Worm (Caenorhabditis elegans) whole organism, L3 larva: Measurements from ENCODE around the gene clec-66.

Experiments
- R02D3.7 ChIP-seq: fragments of 150-350 bp; optimal IDR thresholded peaks from 2 replicates; lab custom pipeline; 2014; ENCODE audit warnings: missing biosample characterization, missing genetic modification characterization
- ZK546.5 ChIP-seq: sonication (generic microtip); optimal IDR thresholded peaks from 2 replicates; lab custom pipeline; 2017; ENCODE audit warnings: missing biosample characterization, missing genetic modification characterization
- ceh-16 ChIP-seq: sonication (generic microtip); optimal IDR thresholded peaks from 2 replicates; lab custom pipeline; 2017; ENCODE audit warnings: missing biosample characterization, missing genetic modification characterization
- ceh-28 ChIP-seq: fragments of 150-350 bp; optimal IDR thresholded peaks from 2 replicates; lab custom pipeline; 2014; ENCODE audit warnings: missing biosample characterization, missing genetic modification reagents, missing genetic modification characterization
- ceh-82 ChIP-seq: fragments of 150-350 bp; optimal IDR thresholded peaks from 2 replicates; lab custom pipeline; 2014; ENCODE audit warnings: missing biosample characterization, missing genetic modification characterization
- ceh-9 ChIP-seq: sonication (generic microtip); optimal IDR thresholded peaks from 2 replicates; lab custom pipeline; 2018; ENCODE audit warnings: missing biosample characterization, missing genetic modification characterization
- daf-12 ChIP-seq: fragments of 150-350 bp; optimal IDR thresholded peaks from 2 replicates; lab custom pipeline; 2014; ENCODE audit warnings: missing biosample characterization, missing genetic modification reagents, missing genetic modification characterization
- egl-27 ChIP-seq: sonication (generic microtip); optimal IDR thresholded peaks from 4 replicates; lab custom pipeline; 2017; ENCODE audit warnings: missing biosample characterization, missing genetic modification reagents, missing genetic modification characterization
- egl-5 ChIP-seq: fragments of 150-350 bp; optimal IDR thresholded peaks from 2 replicates; lab custom pipeline; 2017; ENCODE audit warnings: missing biosample characterization, missing genetic modification reagents, missing genetic modification characterization, inconsistent platforms
- elt-1 ChIP-seq: fragments of 150-350 bp; optimal IDR thresholded peaks from 2 replicates; lab custom pipeline; 2014; ENCODE audit warnings: missing biosample characterization, missing genetic modification characterization
- elt-2 ChIP-seq: sonication (generic microtip); optimal IDR thresholded peaks from 2 replicates; lab custom pipeline; 2016; ENCODE audit warnings: missing genetic modification reagents, mild to moderate bottlenecking, missing genetic modification characterization, missing compliant biosample characterization
- eor-1 ChIP-seq, 2 experiments: fragments of 150-350 bp; optimal IDR thresholded peaks; 2 replicates each; lab custom pipeline; 2014 to 2018; ENCODE audit warnings: missing biosample characterization in 2 of 2, missing genetic modification characterization in 2 of 2
- fkh-10 ChIP-seq: sonication (generic microtip); optimal IDR thresholded peaks from 2 replicates; lab custom pipeline; 2017; ENCODE audit warnings: missing biosample characterization, missing genetic modification reagents, missing genetic modification characterization
- fos-1 ChIP-seq: fragments of 150-350 bp; optimal IDR thresholded peaks from 2 replicates; lab custom pipeline; 2014; ENCODE audit warnings: missing biosample characterization, missing genetic modification characterization
- jun-1 ChIP-seq: fragments of 150-350 bp; optimal IDR thresholded peaks from 2 replicates; lab custom pipeline; 2014; ENCODE audit warnings: missing biosample characterization, missing genetic modification reagents, missing genetic modification characterization
- lin-15B ChIP-seq: fragments of 150-350 bp; optimal IDR thresholded peaks from 2 replicates; lab custom pipeline; 2014; ENCODE audit warnings: missing biosample characterization, missing genetic modification characterization
- lin-39 ChIP-seq: fragments of 150-350 bp; optimal IDR thresholded peaks from 2 replicates; lab custom pipeline; 2018; ENCODE audit warnings: missing biosample characterization, missing genetic modification reagents, missing genetic modification characterization
- lsy-12 ChIP-seq: sonication (generic microtip); optimal IDR thresholded peaks from 2 replicates; lab custom pipeline; 2016; ENCODE audit warnings: mild to moderate bottlenecking, missing genetic modification characterization, missing compliant biosample characterization
- nhr-11 ChIP-seq: fragments of 150-350 bp; optimal IDR thresholded peaks from 2 replicates; lab custom pipeline; 2014; ENCODE audit warnings: missing biosample characterization, missing genetic modification characterization
- nhr-12 ChIP-seq: fragments of 150-350 bp; optimal IDR thresholded peaks from 2 replicates; lab custom pipeline; 2014; ENCODE audit warnings: missing biosample characterization, missing genetic modification characterization
- nhr-237 ChIP-seq: fragments of 150-350 bp; optimal IDR thresholded peaks from 2 replicates; lab custom pipeline; 2014; ENCODE audit warnings: missing biosample characterization, missing genetic modification characterization
- nhr-28 ChIP-seq: fragments of 150-350 bp; optimal IDR thresholded peaks from 2 replicates; lab custom pipeline; 2014; ENCODE audit warnings: missing biosample characterization, missing genetic modification characterization
- nhr-76 ChIP-seq: fragments of 150-350 bp; sonication (generic microtip); optimal IDR thresholded peaks from 5 replicates; lab custom pipeline; 2014; ENCODE audit warnings: missing biosample characterization, missing genetic modification characterization
- nhr-77 ChIP-seq: fragments of 150-350 bp; optimal IDR thresholded peaks from 2 replicates; lab custom pipeline; 2014; ENCODE audit warnings: missing biosample characterization, missing genetic modification characterization
- pqm-1 ChIP-seq: fragments of 150-350 bp; optimal IDR thresholded peaks from 2 replicates; lab custom pipeline; 2017; ENCODE audit warnings: missing biosample characterization, missing genetic modification characterization, inconsistent platforms
- snpc-4 ChIP-seq: fragments of 150-350 bp; optimal IDR thresholded peaks from 2 replicates; lab custom pipeline; 2014; ENCODE audit warnings: missing biosample characterization, missing genetic modification characterization
- tbx-2 ChIP-seq: sonication (generic microtip); optimal IDR thresholded peaks from 2 replicates; lab custom pipeline; 2016; ENCODE audit warnings: mild to moderate bottlenecking, missing genetic modification characterization, missing compliant biosample characterization
- unc-39 ChIP-seq: sonication (generic microtip); optimal IDR thresholded peaks from 4 replicates; lab custom pipeline; 2017; ENCODE audit warnings: missing biosample characterization, missing genetic modification characterization
- unc-62 ChIP-seq: fragments of 150-350 bp; sonication (generic microtip); optimal IDR thresholded peaks from 4 replicates; lab custom pipeline; 2014; ENCODE audit warnings: missing biosample characterization, missing genetic modification reagents, missing genetic modification characterization
- ztf-11 ChIP-seq: fragments of 150-350 bp; optimal IDR thresholded peaks from 2 replicates; lab custom pipeline; 2014; ENCODE audit warnings: missing biosample characterization, missing genetic modification characterization
- ztf-4 ChIP-seq: fragments of 150-350 bp; optimal IDR thresholded peaks from 2 replicates; lab custom pipeline; 2014; ENCODE audit warnings: missing biosample characterization, missing genetic modification characterization

The clec-66 gene

DNA sequence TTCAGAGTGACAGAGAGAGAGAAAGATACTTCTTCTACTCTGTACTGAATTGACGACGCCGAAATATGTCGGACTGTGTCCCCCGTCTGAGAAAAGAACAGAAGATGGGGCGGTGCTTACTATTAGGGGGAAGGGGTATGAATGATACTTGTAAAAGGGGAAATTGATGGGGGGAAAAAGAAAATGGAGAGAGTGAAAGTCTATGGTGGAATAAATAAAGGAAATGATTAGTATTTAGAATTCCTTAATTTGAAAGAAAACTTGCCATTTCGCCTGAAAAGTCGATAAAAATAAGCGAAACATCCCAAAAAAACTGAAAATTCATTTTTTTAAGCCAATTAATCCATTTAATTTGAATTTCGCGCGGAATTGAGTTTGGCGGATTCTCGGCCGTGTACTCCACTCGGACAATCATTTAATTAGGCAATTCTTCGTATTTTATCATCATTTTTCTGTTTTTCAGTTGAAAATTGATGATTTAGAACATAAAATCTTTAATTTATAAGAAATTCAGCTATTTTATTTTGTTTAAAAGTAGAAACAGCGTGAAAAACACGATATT is 10.4 kb downstream of the clec-66 start, which contains the start of gene F35C5.12 (continued):
- TF ChIP-seq eor-1 (tag; optimal IDR thresholded peaks at IDR 0.05; lab: Kevin White, UChicago) (no peak), snpc-4 (no peak), tbx-2 (tag; lab: Kevin White, UChicago) (no peak), nhr-28 (no peak), ceh-9 (tag; lab: Kevin White, UChicago) (no peak), fkh-10 (GFP tag; lab: Kevin White, UChicago) (no peak), lsy-12 (tag; lab: Kevin White, UChicago) (peak; percentile 23)

DNA sequence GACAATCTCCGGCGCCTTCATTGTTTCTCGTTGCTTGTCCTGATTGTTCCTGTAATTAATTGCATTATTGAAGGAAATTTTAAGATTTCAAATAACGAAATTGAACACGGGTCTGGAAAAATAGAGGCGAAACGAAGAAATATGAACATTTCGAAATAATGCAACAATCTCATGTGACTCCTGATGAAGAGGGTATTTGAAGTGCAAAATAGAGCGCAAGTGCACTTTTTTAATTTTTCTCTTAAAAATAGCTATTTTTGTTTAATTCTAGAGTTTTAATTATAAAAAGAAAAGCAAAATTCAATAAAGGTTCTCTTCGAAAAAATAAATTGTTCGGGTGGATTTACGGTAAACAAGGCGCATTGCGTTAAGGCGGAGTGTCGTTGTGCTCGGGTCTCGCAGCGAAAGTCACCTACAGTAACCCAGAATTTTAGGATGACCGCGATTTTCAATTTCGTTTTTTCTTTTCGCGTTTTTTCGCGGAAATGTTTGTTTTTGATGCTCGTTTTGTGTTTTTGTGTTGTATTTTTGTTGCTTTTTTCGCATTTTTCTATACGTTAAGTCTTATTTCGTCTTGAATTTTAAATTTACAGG is 14.9 kb downstream of the clec-66 start, which contains the start of the genes F58G1.2 and wago-4:
F58G1.2 (minus strand) TSS at position 51 of the 594 bp plus-strand sequence.
wago-4 (plus strand) TSS at position 592 of the 594 bp plus-strand sequence.
- TF ChIP-seq R02D3.7 (tag; lab: Kevin White, UChicago): peak; percentile 88
- TF ChIP-seq egl-5 (tag; lab: Kevin White, UChicago): no peak
- TF ChIP-seq tbx-2 (tag; lab: Kevin White, UChicago): no peak
- peak; percentile 61 for TF ChIP-seq lin-15B (tag; lab: Kevin White, UChicago)

DNA sequence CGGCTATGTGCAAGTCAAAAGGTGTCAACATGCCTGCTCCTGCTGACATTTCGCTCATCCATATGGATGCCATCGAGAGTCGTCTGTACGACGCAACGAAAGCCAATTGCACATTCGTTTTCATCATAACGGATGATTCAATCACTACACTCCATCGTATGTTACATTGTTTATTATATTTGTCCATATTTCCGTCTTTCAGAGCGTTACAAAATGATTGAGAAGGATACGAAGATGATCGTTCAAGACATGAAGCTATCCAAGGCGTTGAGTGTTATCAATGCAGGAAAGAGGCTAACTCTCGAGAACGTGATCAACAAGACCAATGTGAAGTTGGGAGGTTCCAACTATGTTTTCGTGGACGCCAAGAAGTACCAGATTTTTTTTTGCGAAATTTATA is 17.3 kb downstream of the clec-66 start:
- no peak for TF ChIP-seq ceh-16 (tag; lab: Kevin White, UChicago)
- no peak for TF ChIP-seq snpc-4
- no peak for TF ChIP-seq nhr-12 (tag; lab: Kevin White, UChicago)
- no peak for TF ChIP-seq nhr-28
- no peak for TF ChIP-seq eor-1 (tag; optimal IDR thresholded peaks at IDR 0.05; lab: Kevin White, UChicago)
- TF ChIP-seq nhr-11 (tag; lab: Kevin White, UChicago): no peak
- TF ChIP-seq unc-39: no peak
- no peak for TF ChIP-seq fkh-10 (GFP tag; lab: Kevin White, UChicago)
- TF ChIP-seq pqm-1 (tag; lab: Kevin White, UChicago): no peak
- no peak for TF ChIP-seq lsy-12 (tag; lab: Kevin White, UChicago)
- no peak for TF ChIP-seq nhr-237 (tag; lab: Kevin White, UChicago)

DNA sequence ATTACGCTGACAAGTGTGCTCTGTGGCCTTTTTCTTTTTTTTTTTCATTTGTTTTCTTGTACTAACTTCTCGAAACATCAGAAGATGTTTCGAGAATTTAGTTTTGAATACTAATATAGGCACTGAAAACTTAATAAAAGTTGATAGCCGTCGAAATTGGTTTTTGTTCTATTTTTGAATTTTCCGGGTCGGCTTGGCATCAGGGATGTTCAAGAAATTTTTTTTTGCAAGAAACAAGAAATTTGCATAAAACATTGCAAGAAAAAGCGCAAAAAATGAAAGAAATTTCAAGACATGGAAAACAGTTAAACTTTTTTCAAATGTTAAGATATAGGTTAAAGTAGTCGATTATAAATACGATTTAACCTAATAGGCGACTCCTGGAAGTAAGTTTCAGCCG is 19.0 kb downstream of the clec-66 start:
- TF ChIP-seq nhr-12 (tag; lab: Kevin White, UChicago) (no peak), elt-1 (tag; lab: Kevin White, UChicago) (no peak)

DNA sequence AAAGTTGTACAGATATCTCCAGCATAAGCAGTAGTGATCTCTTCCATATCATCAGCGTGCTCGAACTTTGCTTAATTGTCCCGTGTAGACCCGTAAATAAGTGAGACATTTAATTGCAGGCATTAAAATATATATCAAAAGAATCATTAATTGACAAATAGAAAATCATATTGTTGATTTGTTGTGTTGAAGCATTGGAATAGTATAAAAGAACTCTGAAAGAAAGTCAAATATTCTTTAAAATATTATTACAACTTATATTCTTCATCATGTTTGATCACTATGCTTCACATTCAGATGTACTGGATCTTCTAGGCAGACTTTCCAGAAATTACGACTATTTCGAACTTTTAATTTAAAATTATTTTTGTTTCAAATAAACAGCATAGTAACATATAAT is 21.4 kb downstream of the clec-66 start, which contains the start of gene F58G1.8:
F58G1.8 (minus strand) TSS at position 101 of the 400 bp plus-strand sequence.
- no peak for TF ChIP-seq ZK546.5
- no peak for TF ChIP-seq ztf-4
- no peak for TF ChIP-seq nhr-12 (tag; lab: Kevin White, UChicago)
- TF ChIP-seq nhr-76 (tag; lab: Kevin White, UChicago): no peak
- TF ChIP-seq nhr-77 (tag; lab: Kevin White, UChicago): no peak
- no peak for TF ChIP-seq fos-1 (tag; lab: Kevin White, UChicago)

DNA sequence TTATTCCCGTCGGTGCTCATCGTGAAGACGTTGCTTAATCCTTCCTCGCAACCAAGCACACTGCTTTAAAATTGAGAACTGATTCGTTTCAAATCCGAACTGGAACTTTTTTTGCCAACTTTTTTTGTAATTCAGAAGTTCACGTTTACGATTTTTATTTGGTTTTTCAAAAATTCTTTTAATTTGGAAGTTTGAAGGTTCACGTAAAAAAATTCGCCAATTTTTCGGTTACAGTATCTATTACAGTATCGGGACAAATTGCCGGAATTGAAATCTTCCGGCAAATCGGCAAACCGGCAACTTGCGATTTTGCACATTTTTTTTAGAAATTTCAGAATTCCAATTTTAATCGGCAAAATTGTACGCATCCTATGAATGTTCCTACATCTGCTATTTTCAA is 24.0 kb downstream of the clec-66 start, which contains the start of gene F58G1.3:
F58G1.3 (minus strand) TSS at position 101 of the 400 bp plus-strand sequence.
- no peak for TF ChIP-seq lin-39
- no peak for TF ChIP-seq nhr-12 (tag; lab: Kevin White, UChicago)
- TF ChIP-seq lin-15B (tag; lab: Kevin White, UChicago): no peak
- TF ChIP-seq ztf-11: no peak
- TF ChIP-seq nhr-237 (tag; lab: Kevin White, UChicago): no peak
- no peak for TF ChIP-seq ceh-16 (tag; lab: Kevin White, UChicago)
- TF ChIP-seq ceh-28 (tag; lab: Kevin White, UChicago): no peak
- TF ChIP-seq jun-1: no peak

DNA sequence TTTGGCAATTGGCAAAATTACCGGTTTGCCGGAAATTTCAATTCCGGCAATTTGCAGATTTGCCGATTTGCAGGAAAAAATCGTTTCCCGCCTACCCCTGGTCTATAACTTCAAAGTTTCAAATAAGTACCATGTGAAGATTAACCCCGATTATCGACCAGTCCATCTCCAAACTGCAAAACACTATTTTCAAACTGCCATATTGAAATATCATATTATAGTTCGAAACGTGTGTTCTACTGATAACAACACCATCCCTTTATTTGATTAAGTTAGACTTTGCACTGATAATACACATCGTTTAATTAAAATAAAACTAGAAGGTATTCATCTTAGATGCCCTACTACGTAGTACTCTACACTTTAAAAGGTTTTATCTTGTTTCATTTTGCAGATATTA is 25.9 kb downstream of the clec-66 start:
- TF ChIP-seq ceh-82 (tag; lab: Kevin White, UChicago): no peak
- no peak for TF ChIP-seq unc-62
- peak; percentile 69 for TF ChIP-seq elt-2
- TF ChIP-seq elt-1 (tag; lab: Kevin White, UChicago): no peak
- TF ChIP-seq R02D3.7 (tag; lab: Kevin White, UChicago): no peak
- no peak for TF ChIP-seq lin-39
- no peak for TF ChIP-seq egl-27 (tag; lab: Kevin White, UChicago)
- no peak for TF ChIP-seq nhr-77 (tag; lab: Kevin White, UChicago)
- no peak for TF ChIP-seq daf-12
- TF ChIP-seq pqm-1 (tag; lab: Kevin White, UChicago): peak; percentile 22
- no peak for TF ChIP-seq snpc-4
